Worm (Caenorhabditis elegans): ENCODE measurements around the gene C16C10.4.

DNA sequence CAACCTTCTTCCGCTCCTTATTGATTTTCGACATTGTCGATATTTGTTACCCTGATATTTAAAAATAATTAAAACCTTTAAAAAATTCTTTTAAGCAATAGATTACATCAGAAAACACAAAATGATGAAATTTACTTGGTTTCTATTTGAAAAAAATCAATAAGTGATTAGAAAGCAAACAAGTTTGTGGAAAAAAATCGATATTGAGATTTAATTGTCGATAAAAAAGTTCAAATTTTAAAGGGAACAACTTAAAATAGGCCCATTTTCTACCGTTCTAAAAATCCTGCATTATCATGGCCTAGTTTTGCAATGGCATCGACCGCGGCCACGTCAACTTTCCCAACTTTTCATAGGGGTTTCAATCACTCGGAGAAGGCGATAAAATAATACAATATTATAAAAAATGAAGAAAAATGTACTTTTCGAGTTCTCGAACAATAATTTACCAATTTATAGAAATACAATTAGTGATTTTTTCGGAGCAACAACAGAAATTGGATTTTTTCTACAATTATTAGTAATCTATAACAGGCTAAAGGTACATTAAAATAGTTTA is 15.7 kb downstream of the C16C10.4 start, which contains the start of gene lars-1:
- no peak for TF ChIP-seq ets-4 (tag; optimal IDR thresholded peaks at IDR 0.05)
- TF ChIP-seq fkh-10 (GFP tag; optimal IDR thresholded peaks at IDR 0.05), result no peak
- TF ChIP-seq che-1 (tag; optimal IDR thresholded peaks at IDR 0.05), result no peak
- TF ChIP-seq nhr-232 (tag; optimal IDR thresholded peaks at IDR 0.05), result no peak
- no peak for TF ChIP-seq pha-4 (tag; optimal IDR thresholded peaks at IDR 0.05)
- TF ChIP-seq ama-1 (optimal IDR thresholded peaks at IDR 0.05), result no peak
- TF ChIP-seq lin-11 (tag; optimal IDR thresholded peaks at IDR 0.05), result no peak

All from whole organism, late embryonic.